Worm (Caenorhabditis elegans) whole organism, L3 larva: ENCODE results near the gene srg-50.

ENCODE experiments used
- R02D3.7 ChIP-seq: fragments of 150-350 bp; optimal IDR thresholded peaks from 2 replicates; lab custom pipeline; 2014; ENCODE audit warnings: missing biosample characterization, missing genetic modification characterization
- ZK546.5 ChIP-seq: sonication (generic microtip); optimal IDR thresholded peaks from 2 replicates; lab custom pipeline; 2017; ENCODE audit warnings: missing biosample characterization, missing genetic modification characterization
- aly-2 ChIP-seq: fragments of 150-350 bp; optimal IDR thresholded peaks from 2 replicates; lab custom pipeline; 2014; ENCODE audit warnings: missing biosample characterization, missing genetic modification characterization
- ama-1 ChIP-seq: fragments of 150-350 bp; optimal IDR thresholded peaks from 2 replicates; lab custom pipeline; 2018
- ceh-16 ChIP-seq: sonication (generic microtip); optimal IDR thresholded peaks from 2 replicates; lab custom pipeline; 2017; ENCODE audit warnings: missing biosample characterization, missing genetic modification characterization
- ceh-28 ChIP-seq: fragments of 150-350 bp; optimal IDR thresholded peaks from 2 replicates; lab custom pipeline; 2014; ENCODE audit warnings: missing biosample characterization, missing genetic modification reagents, missing genetic modification characterization
- ceh-82 ChIP-seq: fragments of 150-350 bp; optimal IDR thresholded peaks from 2 replicates; lab custom pipeline; 2014; ENCODE audit warnings: missing biosample characterization, missing genetic modification characterization
- ceh-9 ChIP-seq: sonication (generic microtip); optimal IDR thresholded peaks from 2 replicates; lab custom pipeline; 2018; ENCODE audit warnings: missing biosample characterization, missing genetic modification characterization
- daf-12 ChIP-seq: fragments of 150-350 bp; optimal IDR thresholded peaks from 2 replicates; lab custom pipeline; 2014; ENCODE audit warnings: missing biosample characterization, missing genetic modification reagents, missing genetic modification characterization
- egl-27 ChIP-seq: sonication (generic microtip); optimal IDR thresholded peaks from 4 replicates; lab custom pipeline; 2017; ENCODE audit warnings: missing biosample characterization, missing genetic modification reagents, missing genetic modification characterization
- egl-5 ChIP-seq: fragments of 150-350 bp; optimal IDR thresholded peaks from 2 replicates; lab custom pipeline; 2017; ENCODE audit warnings: missing biosample characterization, missing genetic modification reagents, missing genetic modification characterization, inconsistent platforms
- elt-1 ChIP-seq: fragments of 150-350 bp; optimal IDR thresholded peaks from 2 replicates; lab custom pipeline; 2014; ENCODE audit warnings: missing biosample characterization, missing genetic modification characterization
- elt-2 ChIP-seq: sonication (generic microtip); optimal IDR thresholded peaks from 2 replicates; lab custom pipeline; 2016; ENCODE audit warnings: missing genetic modification reagents, mild to moderate bottlenecking, missing genetic modification characterization, missing compliant biosample characterization
- elt-3 ChIP-seq, 3 experiments: fragments of 150-350 bp in 1 of 3; sonication (generic microtip) in 2 of 3; optimal IDR thresholded peaks; 2 replicates in 2 of 3; 4 replicates in 1 of 3; lab custom pipeline; 2014 to 2017; ENCODE audit warnings: missing biosample characterization in 3 of 3, missing genetic modification characterization in 3 of 3
- eor-1 ChIP-seq, 2 experiments: fragments of 150-350 bp; optimal IDR thresholded peaks; 2 replicates each; lab custom pipeline; 2014 to 2018; ENCODE audit warnings: missing biosample characterization in 2 of 2, missing genetic modification characterization in 2 of 2
- fkh-10 ChIP-seq: sonication (generic microtip); optimal IDR thresholded peaks from 2 replicates; lab custom pipeline; 2017; ENCODE audit warnings: missing biosample characterization, missing genetic modification reagents, missing genetic modification characterization
- fkh-2 ChIP-seq: fragments of 150-350 bp; optimal IDR thresholded peaks from 2 replicates; lab custom pipeline; 2014; ENCODE audit warnings: missing biosample characterization, missing genetic modification reagents, missing genetic modification characterization
- fos-1 ChIP-seq: fragments of 150-350 bp; optimal IDR thresholded peaks from 2 replicates; lab custom pipeline; 2014; ENCODE audit warnings: missing biosample characterization, missing genetic modification characterization
- hmg-11 ChIP-seq: sonication (generic microtip); optimal IDR thresholded peaks from 2 replicates; lab custom pipeline; 2016; ENCODE audit warnings: missing genetic modification characterization, missing compliant biosample characterization
- jun-1 ChIP-seq: fragments of 150-350 bp; optimal IDR thresholded peaks from 2 replicates; lab custom pipeline; 2014; ENCODE audit warnings: missing biosample characterization, missing genetic modification reagents, missing genetic modification characterization
- lin-15B ChIP-seq: fragments of 150-350 bp; optimal IDR thresholded peaks from 2 replicates; lab custom pipeline; 2014; ENCODE audit warnings: missing biosample characterization, missing genetic modification characterization
- lsy-12 ChIP-seq: sonication (generic microtip); optimal IDR thresholded peaks from 2 replicates; lab custom pipeline; 2016; ENCODE audit warnings: mild to moderate bottlenecking, missing genetic modification characterization, missing compliant biosample characterization
- mdl-1 ChIP-seq: fragments of 150-350 bp; optimal IDR thresholded peaks from 2 replicates; lab custom pipeline; 2014; ENCODE audit warnings: missing biosample characterization, missing genetic modification characterization
- mml-1 ChIP-seq: fragments of 150-350 bp; sonication (generic microtip); optimal IDR thresholded peaks from 3 replicates; lab custom pipeline; 2014; ENCODE audit warnings: missing biosample characterization, missing genetic modification characterization
- nfya-1 ChIP-seq: sonication (generic microtip); optimal IDR thresholded peaks from 2 replicates; lab custom pipeline; 2017; ENCODE audit warnings: missing genetic modification characterization, mild to moderate bottlenecking, missing compliant biosample characterization, antibody characterized with exemption, moderate library complexity; ENCODE audit not compliant: insufficient read depth
- nhr-12 ChIP-seq: fragments of 150-350 bp; optimal IDR thresholded peaks from 2 replicates; lab custom pipeline; 2014; ENCODE audit warnings: missing biosample characterization, missing genetic modification characterization
- nhr-23 ChIP-seq: fragments of 150-350 bp; optimal IDR thresholded peaks from 2 replicates; lab custom pipeline; 2014; ENCODE audit warnings: missing biosample characterization, missing genetic modification reagents, missing genetic modification characterization
- nhr-237 ChIP-seq: fragments of 150-350 bp; optimal IDR thresholded peaks from 2 replicates; lab custom pipeline; 2014; ENCODE audit warnings: missing biosample characterization, missing genetic modification characterization
- nhr-25 ChIP-seq: sonication (generic microtip); optimal IDR thresholded peaks from 2 replicates; lab custom pipeline; 2017; ENCODE audit warnings: missing biosample characterization, missing genetic modification characterization
- nhr-28 ChIP-seq: fragments of 150-350 bp; optimal IDR thresholded peaks from 2 replicates; lab custom pipeline; 2014; ENCODE audit warnings: missing biosample characterization, missing genetic modification characterization
- nhr-43 ChIP-seq: sonication (generic microtip); optimal IDR thresholded peaks from 2 replicates; lab custom pipeline; 2016; ENCODE audit warnings: mild to moderate bottlenecking, missing genetic modification characterization, missing compliant biosample characterization; ENCODE audit not compliant: poor library complexity, severe bottlenecking
- nhr-67 ChIP-seq: fragments of 150-350 bp; optimal IDR thresholded peaks from 2 replicates; lab custom pipeline; 2014; ENCODE audit warnings: missing biosample characterization, missing genetic modification characterization
- nhr-76 ChIP-seq: fragments of 150-350 bp; sonication (generic microtip); optimal IDR thresholded peaks from 5 replicates; lab custom pipeline; 2014; ENCODE audit warnings: missing biosample characterization, missing genetic modification characterization
- nhr-77 ChIP-seq: fragments of 150-350 bp; optimal IDR thresholded peaks from 2 replicates; lab custom pipeline; 2014; ENCODE audit warnings: missing biosample characterization, missing genetic modification characterization
- pha-4 ChIP-seq: fragments of 150-350 bp; optimal IDR thresholded peaks from 2 replicates; lab custom pipeline; 2014; ENCODE audit warnings: missing biosample characterization, missing genetic modification reagents, missing genetic modification characterization
- pqm-1 ChIP-seq: fragments of 150-350 bp; optimal IDR thresholded peaks from 2 replicates; lab custom pipeline; 2017; ENCODE audit warnings: missing biosample characterization, missing genetic modification characterization, inconsistent platforms
- sea-2 ChIP-seq: fragments of 150-350 bp; sonication (generic microtip); optimal IDR thresholded peaks from 4 replicates; lab custom pipeline; 2014; ENCODE audit warnings: missing biosample characterization, missing genetic modification reagents, missing genetic modification characterization
- skn-1 ChIP-seq: fragments of 150-350 bp; optimal IDR thresholded peaks from 2 replicates; lab custom pipeline; 2014; ENCODE audit warnings: missing biosample characterization, missing genetic modification characterization
- snpc-4 ChIP-seq: fragments of 150-350 bp; optimal IDR thresholded peaks from 2 replicates; lab custom pipeline; 2014; ENCODE audit warnings: missing biosample characterization, missing genetic modification characterization
- tbx-2 ChIP-seq: sonication (generic microtip); optimal IDR thresholded peaks from 2 replicates; lab custom pipeline; 2016; ENCODE audit warnings: mild to moderate bottlenecking, missing genetic modification characterization, missing compliant biosample characterization
- unc-39 ChIP-seq: sonication (generic microtip); optimal IDR thresholded peaks from 4 replicates; lab custom pipeline; 2017; ENCODE audit warnings: missing biosample characterization, missing genetic modification characterization
- unc-62 ChIP-seq: fragments of 150-350 bp; sonication (generic microtip); optimal IDR thresholded peaks from 4 replicates; lab custom pipeline; 2014; ENCODE audit warnings: missing biosample characterization, missing genetic modification reagents, missing genetic modification characterization
- zag-1 ChIP-seq: fragments of 150-350 bp; optimal IDR thresholded peaks from 2 replicates; lab custom pipeline; 2014; ENCODE audit warnings: missing biosample characterization, missing genetic modification characterization
- ztf-11 ChIP-seq: fragments of 150-350 bp; optimal IDR thresholded peaks from 2 replicates; lab custom pipeline; 2014; ENCODE audit warnings: missing biosample characterization, missing genetic modification characterization
- ztf-4 ChIP-seq: fragments of 150-350 bp; optimal IDR thresholded peaks from 2 replicates; lab custom pipeline; 2014; ENCODE audit warnings: missing biosample characterization, missing genetic modification characterization

The srg-50 gene

DNA sequence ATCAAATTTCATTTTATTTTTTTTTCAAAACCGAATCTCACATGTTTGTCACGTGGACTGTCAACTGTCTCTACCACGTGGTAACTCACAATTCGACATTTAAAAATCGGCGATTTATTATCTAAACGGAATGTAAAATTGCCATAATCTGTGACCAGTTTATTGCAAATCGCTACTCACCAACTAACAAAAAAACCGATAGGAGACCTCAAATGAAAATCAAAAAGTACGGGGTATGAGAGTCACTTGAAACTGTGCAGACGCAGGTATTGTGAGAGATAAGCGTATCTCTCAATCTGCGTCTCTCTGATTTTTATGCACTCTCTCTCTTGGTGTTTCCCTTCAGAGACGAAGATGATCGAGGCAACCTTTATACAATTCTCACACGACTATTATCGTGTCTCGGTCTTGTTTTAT is 27.2 kb downstream of the srg-50 start:
- TF ChIP-seq ZK546.5 (no peak), mdl-1 (tag; lab: Kevin White, UChicago) (peak; percentile 33), nhr-28 (no peak), aly-2 (tag; lab: Kevin White, UChicago) (no peak), tbx-2 (tag; lab: Kevin White, UChicago) (no peak), nhr-67 (tag; lab: Kevin White, UChicago) (no peak), zag-1 (tag; lab: Kevin White, UChicago) (no peak), lsy-12 (tag; lab: Kevin White, UChicago) (peak; percentile 57), hmg-11 (tag; lab: Kevin White, UChicago) (peak; percentile 46), ceh-28 (tag; lab: Kevin White, UChicago) (peak; percentile 51), ztf-4 (tag; lab: Kevin White, UChicago) (peak; percentile 16), nhr-76 (tag; lab: Kevin White, UChicago) (peak; percentile 8), egl-5 (tag; lab: Kevin White, UChicago) (peak; percentile 26), egl-27 (tag; lab: Kevin White, UChicago) (no peak), nhr-43 (tag; lab: Kevin White, UChicago) (peak; percentile 81), fkh-10 (GFP tag; lab: Kevin White, UChicago) (no peak), lin-15B (tag; lab: Kevin White, UChicago) (no peak), unc-62 (GFP tag; lab: Kevin White, UChicago) (no peak), fkh-2 (no peak), ceh-82 (tag; lab: Kevin White, UChicago) (no peak), skn-1 (tag; lab: Kevin White, UChicago) (peak; percentile 57), fos-1 (tag; lab: Kevin White, UChicago) (no peak), nhr-77 (tag; lab: Kevin White, UChicago) (no peak), ceh-16 (tag; lab: Kevin White, UChicago) (no peak), nfya-1 (tag; lab: Kevin White, UChicago) (peak; percentile 58), elt-3 (tag; optimal IDR thresholded peaks at IDR 0.05; lab: Kevin White, UChicago) (peak in 1 of 3 experiments; percentile 75), pha-4 (tag; lab: Kevin White, UChicago) (peak; percentile 57), pqm-1 (tag; lab: Kevin White, UChicago) (peak; percentile 92), unc-39 (no peak), elt-1 (tag; lab: Kevin White, UChicago) (peak; percentile 67), nhr-25 (tag; lab: Kevin White, UChicago) (peak; percentile 78), eor-1 (tag; optimal IDR thresholded peaks at IDR 0.05; lab: Kevin White, UChicago) (peak in 1 of 2 experiments; percentile 4), nhr-23 (tag; lab: Kevin White, UChicago) (peak; percentile 69), daf-12 (tag; lab: Kevin White, UChicago) (no peak), jun-1 (tag; lab: Kevin White, UChicago) (peak; percentile 81), ceh-9 (no peak), elt-2 (tag; lab: Kevin White, UChicago) (peak; percentile 96), ama-1 (lab: Kevin White, UChicago) (no peak), R02D3.7 (no peak), ztf-11 (tag; lab: Kevin White, UChicago) (no peak), sea-2 (no peak), mml-1 (peak; percentile 68)

- TF ChIP-seq ztf-11 (tag; lab: Kevin White, UChicago) = no peak
- TF ChIP-seq sea-2 = no peak
- TF ChIP-seq elt-3 (tag; optimal IDR thresholded peaks at IDR 0.05; lab: Kevin White, UChicago) = no peak
- TF ChIP-seq nhr-23 (tag; lab: Kevin White, UChicago) = peak; percentile 27
- TF ChIP-seq elt-1 (tag; lab: Kevin White, UChicago) = peak; percentile 7
- TF ChIP-seq aly-2 (tag; lab: Kevin White, UChicago) = no peak
- TF ChIP-seq pqm-1 (tag; lab: Kevin White, UChicago) = peak; percentile 56
- TF ChIP-seq elt-2 (tag; lab: Kevin White, UChicago) = peak; percentile 39
- TF ChIP-seq nhr-12 = no peak
- peak; percentile 62 for TF ChIP-seq pha-4 (tag; lab: Kevin White, UChicago)
- no peak for TF ChIP-seq nhr-28
- no peak for TF ChIP-seq lin-15B (tag; lab: Kevin White, UChicago)
- TF ChIP-seq nhr-237 (tag; lab: Kevin White, UChicago) = no peak
- no peak for TF ChIP-seq snpc-4 (tag; lab: Kevin White, UChicago)
- TF ChIP-seq nhr-25 (tag; lab: Kevin White, UChicago) = peak; percentile 4
- no peak for TF ChIP-seq lsy-12 (tag; lab: Kevin White, UChicago)
- TF ChIP-seq daf-12 (tag; lab: Kevin White, UChicago) = no peak
- TF ChIP-seq zag-1 (tag; lab: Kevin White, UChicago) = no peak
- TF ChIP-seq nhr-76 (tag; lab: Kevin White, UChicago) = no peak
- TF ChIP-seq hmg-11 (tag; lab: Kevin White, UChicago) = no peak
- no peak for TF ChIP-seq mdl-1 (tag; lab: Kevin White, UChicago)
- no peak for TF ChIP-seq ZK546.5
- TF ChIP-seq nfya-1 (tag; lab: Kevin White, UChicago) = peak; percentile 26
- TF ChIP-seq unc-62 (GFP tag; lab: Kevin White, UChicago) = no peak
- TF ChIP-seq unc-39 = no peak
- no peak for TF ChIP-seq egl-27 (tag; lab: Kevin White, UChicago)
- TF ChIP-seq ama-1 (lab: Kevin White, UChicago) = peak; percentile 18
- TF ChIP-seq mml-1 = no peak
- no peak for TF ChIP-seq nhr-67 (tag; lab: Kevin White, UChicago)
Measured at ce11 chrIV:7046641-7047361, 28.2 kb downstream of the srg-50 start.
